Worm (Caenorhabditis elegans): ENCODE results near the gene srx-24.

The srx-24 gene

DNA sequence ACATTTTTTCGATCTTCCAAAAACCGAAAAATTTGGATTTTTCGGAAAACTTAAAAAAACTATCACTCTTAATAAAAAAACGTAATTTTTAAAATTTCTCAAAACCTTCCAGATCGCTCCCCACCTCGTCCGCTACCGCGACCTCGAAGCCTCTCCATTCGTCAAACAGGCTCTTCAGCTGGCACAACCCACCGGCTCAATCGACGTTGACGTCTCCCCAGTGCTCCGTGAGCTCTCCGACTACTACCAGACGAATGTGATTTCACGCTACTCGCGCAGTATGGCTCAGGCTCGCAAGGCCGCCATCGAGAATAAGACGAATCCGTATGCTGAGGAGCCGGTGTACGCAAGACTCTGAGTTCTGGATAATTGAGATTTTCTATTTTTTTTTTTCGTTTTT lies 43.5 kb downstream of the srx-24 start:
- no peak for TF ChIP-seq nhr-76 (tag; optimal IDR thresholded peaks at IDR 0.05)
- no peak for TF ChIP-seq elt-1 (tag; optimal IDR thresholded peaks at IDR 0.05; ENCODE audit: borderline replicate concordance, insufficient read depth)
- TF ChIP-seq nhr-12 (tag; optimal IDR thresholded peaks at IDR 0.05) = no peak
- TF ChIP-seq lin-32 (GFP tag; optimal IDR thresholded peaks at IDR 0.05) = no peak
- no peak for TF ChIP-seq ceh-43 (GFP tag; optimal IDR thresholded peaks at IDR 0.05)
- no peak for TF ChIP-seq flh-1 (GFP tag; optimal IDR thresholded peaks at IDR 0.05)
- TF ChIP-seq ces-1 (GFP tag; optimal IDR thresholded peaks at IDR 0.05) = no peak
- TF ChIP-seq lin-13 (tag; optimal IDR thresholded peaks at IDR 0.05) = no peak
- no peak for TF ChIP-seq snpc-4 (tag; optimal IDR thresholded peaks at IDR 0.05)
- TF ChIP-seq mls-2 (tag; optimal IDR thresholded peaks at IDR 0.05) = no peak
- no peak for TF ChIP-seq ztf-11 (tag; optimal IDR thresholded peaks at IDR 0.05)

ce11 chrV:2703299-2703698 lies 46.6 kb downstream of the srx-24 start:
- TF ChIP-seq nhr-237 (tag; optimal IDR thresholded peaks at IDR 0.05) (no peak), tbx-8 (GFP tag; optimal IDR thresholded peaks at IDR 0.05) (no peak)

DNA sequence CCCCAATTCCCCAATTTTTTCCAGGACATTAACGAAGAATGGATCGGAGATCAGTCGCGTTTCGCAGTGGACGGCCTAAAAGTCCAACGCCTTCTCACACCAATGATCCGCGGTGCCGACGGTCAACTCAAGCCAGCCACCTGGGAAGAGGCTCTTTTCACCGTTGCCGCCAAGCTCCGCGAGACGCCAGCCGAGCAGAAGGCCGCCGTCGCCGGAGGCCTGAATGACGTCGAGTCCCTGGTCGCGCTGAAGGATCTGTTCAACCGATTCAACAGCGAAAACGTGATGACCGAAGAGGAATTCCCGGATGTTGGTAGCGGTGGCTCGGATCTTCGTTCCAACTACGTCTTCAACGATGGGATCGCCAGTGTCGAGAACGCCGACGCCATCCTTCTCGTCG lies 47.0 kb downstream of the srx-24 start:
- TF ChIP-seq mep-1 (tag; optimal IDR thresholded peaks at IDR 0.05) (no peak), M03D4.4 (tag; optimal IDR thresholded peaks at IDR 0.05) (no peak), unc-62 (GFP tag; optimal IDR thresholded peaks at IDR 0.05) (no peak), nhr-76 (tag; optimal IDR thresholded peaks at IDR 0.05) (no peak), lsy-2 (tag; optimal IDR thresholded peaks at IDR 0.05) (no peak), flh-1 (GFP tag; optimal IDR thresholded peaks at IDR 0.05) (no peak), nhr-28 (tag; optimal IDR thresholded peaks at IDR 0.05) (no peak), lin-32 (GFP tag; optimal IDR thresholded peaks at IDR 0.05) (no peak), unc-120 (tag; optimal IDR thresholded peaks at IDR 0.05; ENCODE audit: poor library complexity, severe bottlenecking) (no peak), drap-1 (GFP tag; optimal IDR thresholded peaks at IDR 0.05) (no peak)

- no peak for TF ChIP-seq ztf-11 (tag; optimal IDR thresholded peaks at IDR 0.05)
- TF ChIP-seq nhr-2 (tag; optimal IDR thresholded peaks at IDR 0.05) = no peak
- no peak for TF ChIP-seq bed-3 (GFP tag; optimal IDR thresholded peaks at IDR 0.05)
- no peak for TF ChIP-seq ham-2 (GFP tag; optimal IDR thresholded peaks at IDR 0.05)
- no peak for TF ChIP-seq elt-3 (tag; optimal IDR thresholded peaks at IDR 0.05)
- TF ChIP-seq lin-13 (tag; optimal IDR thresholded peaks at IDR 0.05) = no peak
- no peak for TF ChIP-seq tbx-8 (GFP tag; optimal IDR thresholded peaks at IDR 0.05)
- no peak for TF ChIP-seq unc-120 (tag; optimal IDR thresholded peaks at IDR 0.05; ENCODE audit: poor library complexity, severe bottlenecking)
- TF ChIP-seq ceh-39 (tag; optimal IDR thresholded peaks at IDR 0.05) = no peak
- TF ChIP-seq ceh-83 (GFP tag; optimal IDR thresholded peaks at IDR 0.05) = no peak
- TF ChIP-seq cnd-1 (tag; optimal IDR thresholded peaks at IDR 0.05) = no peak
- no peak for TF ChIP-seq lin-32 (GFP tag; optimal IDR thresholded peaks at IDR 0.05)
These were observed 51.1 kb downstream of the srx-24 start, which contains the start of gene nuo-5 for ce11 chrV:2698826-2699225. Gene nuo-5, plus strand, starts transcription at chrV:2698972.

All from whole organism, mixed stage, embryonic.